Worm (Caenorhabditis elegans): ENCODE measurements around the gene pept-2.
A peak's percentile ranks its signal among the peaks of the same experiment; 100 is the strongest.

The pept-2 gene

DNA sequence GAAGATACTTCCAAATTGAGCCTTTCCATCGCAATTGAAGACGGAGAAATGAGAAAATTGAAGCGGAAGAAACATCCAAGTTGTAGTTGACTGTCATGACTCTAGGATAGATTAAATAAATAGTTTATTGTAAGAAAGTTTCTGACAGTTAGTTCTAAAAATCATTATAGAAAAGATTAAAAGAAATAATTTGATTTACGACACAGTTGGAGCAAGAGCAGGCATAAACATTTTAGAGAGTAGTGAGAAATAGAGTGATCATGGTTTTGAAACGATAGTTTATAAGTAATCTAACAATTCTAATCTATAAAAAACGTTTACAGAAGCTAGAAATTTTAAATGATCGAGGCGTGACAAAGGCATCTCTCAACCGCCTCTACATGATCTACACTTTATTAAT is 41.7 kb downstream of the pept-2 start, which contains the start of gene best-15:
Gene best-15, minus strand, starts transcription at position 101 of the 400 bp plus-strand sequence.
- TF ChIP-seq sem-2 (GFP tag; optimal IDR thresholded peaks at IDR 0.05) = no peak
- TF ChIP-seq ceh-83 (GFP tag; optimal IDR thresholded peaks at IDR 0.05) = no peak
- no peak for TF ChIP-seq mep-1 (tag; optimal IDR thresholded peaks at IDR 0.05)
- no peak for TF ChIP-seq zip-8 (tag; optimal IDR thresholded peaks at IDR 0.05)
- TF ChIP-seq pha-4 (tag; optimal IDR thresholded peaks at IDR 0.05) = no peak
- no peak for TF ChIP-seq blmp-1 (tag; optimal IDR thresholded peaks at IDR 0.05)
- TF ChIP-seq ztf-11 (tag; optimal IDR thresholded peaks at IDR 0.05) = no peak
- TF ChIP-seq M03D4.4 (tag; optimal IDR thresholded peaks at IDR 0.05) = no peak
- no peak for TF ChIP-seq unc-120 (tag; optimal IDR thresholded peaks at IDR 0.05; ENCODE audit: poor library complexity, severe bottlenecking)
- no peak for TF ChIP-seq lsy-2 (tag; optimal IDR thresholded peaks at IDR 0.05)
- TF ChIP-seq nhr-2 (tag; optimal IDR thresholded peaks at IDR 0.05) = no peak
- no peak for TF ChIP-seq drap-1 (GFP tag; optimal IDR thresholded peaks at IDR 0.05)
- no peak for TF ChIP-seq unc-62 (GFP tag; optimal IDR thresholded peaks at IDR 0.05)
- TF ChIP-seq nhr-76 (tag; optimal IDR thresholded peaks at IDR 0.05) = no peak

- no peak for TF ChIP-seq elt-1 (tag; optimal IDR thresholded peaks at IDR 0.05; ENCODE audit: borderline replicate concordance, insufficient read depth)
- no peak for TF ChIP-seq nhr-237 (tag; optimal IDR thresholded peaks at IDR 0.05)
- TF ChIP-seq lin-32 (GFP tag; optimal IDR thresholded peaks at IDR 0.05) = no peak
- no peak for TF ChIP-seq unc-62 (GFP tag; optimal IDR thresholded peaks at IDR 0.05)
- TF ChIP-seq drap-1 (GFP tag; optimal IDR thresholded peaks at IDR 0.05) = no peak
Observed at ce11 chrIV:10842232-10842631, 51.8 kb downstream of the pept-2 start.

DNA sequence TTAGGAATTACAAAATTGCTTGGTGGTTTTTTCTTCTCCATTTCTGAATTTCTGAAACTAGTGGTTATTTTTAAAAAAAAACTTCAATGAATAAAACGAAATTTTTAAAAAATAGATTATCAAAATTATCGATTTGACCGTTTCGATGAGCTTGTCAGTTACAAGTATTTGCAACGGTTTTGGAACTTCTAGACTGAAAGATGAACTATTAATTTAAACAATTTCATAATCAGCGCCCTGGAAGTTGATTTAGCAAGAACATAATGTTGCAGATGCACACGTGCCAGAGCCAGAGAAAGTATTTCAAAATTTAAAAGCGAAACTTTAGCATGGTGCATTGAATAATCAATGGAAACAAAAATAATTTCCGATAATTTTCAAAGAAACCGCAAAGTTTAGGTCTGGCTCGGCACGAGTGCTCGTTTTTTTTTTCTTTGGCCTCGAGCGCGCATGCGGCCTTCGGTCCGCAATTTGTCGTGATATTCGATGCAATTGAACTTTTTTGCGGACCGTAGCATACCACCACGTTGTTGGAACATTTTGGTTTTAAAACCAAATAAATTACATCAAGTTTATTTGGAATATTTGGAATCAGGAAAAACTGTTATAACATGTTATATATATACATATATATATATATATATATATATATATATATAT is 52.4 kb downstream of the pept-2 start, which contains the start of gene T11G6.5:
Gene T11G6.5, minus strand, starts transcription at position 51 of the 660 bp plus-strand sequence.
- peak; percentile 93 for TF ChIP-seq lsy-2 (tag; optimal IDR thresholded peaks at IDR 0.05)
- TF ChIP-seq ces-1 (GFP tag; optimal IDR thresholded peaks at IDR 0.05) = no peak
